Worm (Caenorhabditis elegans): ENCODE data around the gene C14A6.6.
"Not testable (repeated sequence)": the region's sequence is repeated elsewhere in the genome, so short reads cannot be mapped to it uniquely, and the experiment has no call there.

- TF ChIP-seq nhr-237 (tag; optimal IDR thresholded peaks at IDR 0.05); zag-1 (tag; optimal IDR thresholded peaks at IDR 0.05); nhr-77 (tag; optimal IDR thresholded peaks at IDR 0.05); elt-1 (tag; optimal IDR thresholded peaks at IDR 0.05); ama-1 (optimal IDR thresholded peaks at IDR 0.05); pha-4 (tag; optimal IDR thresholded peaks at IDR 0.05); mdl-1 (tag; optimal IDR thresholded peaks at IDR 0.05); tbx-2 (tag; optimal IDR thresholded peaks at IDR 0.05); R02D3.7 (tag; optimal IDR thresholded peaks at IDR 0.05); jun-1 (tag; optimal IDR thresholded peaks at IDR 0.05); nhr-28 (tag; optimal IDR thresholded peaks at IDR 0.05); unc-62 (GFP tag; optimal IDR thresholded peaks at IDR 0.05); nhr-12 (tag; optimal IDR thresholded peaks at IDR 0.05): not testable (repeated sequence)
These were observed 49.1 kb upstream of the C14A6.6 start, which contains the start of gene F16H6.8 for ce11 chrV:18216175-18216574.

All from whole organism, L3 larva.